Fruit fly (Drosophila melanogaster) whole organism, pupa: ENCODE results near the gene yata.

Experiments used
- CG10348 ChIP-seq: fragments of 200-800 bp; sonication (Bioruptor generic); IDR thresholded peaks from 2 replicates; pipeline ENCODE4 v1.3.6; 2022; ENCODE audit warnings: missing biosample characterization, missing genetic modification characterization
- CG12605 ChIP-seq: fragments of 200-800 bp; sonication (Bioruptor generic); IDR thresholded peaks from 2 replicates; pipeline ENCODE4 v1.3.6; 2022; ENCODE audit warnings: missing biosample characterization, missing genetic modification characterization
- CG13204 ChIP-seq: fragments of 200-800 bp; sonication (Bioruptor generic); optimal IDR thresholded peaks from 2 replicates; lab custom pipeline; 2018; ENCODE audit warnings: missing biosample characterization, mild to moderate bottlenecking, missing genetic modification characterization, moderate library complexity
- CG14655 ChIP-seq: fragments of 200-800 bp; sonication (Bioruptor generic); optimal IDR thresholded peaks from 3 replicates; lab custom pipeline; 2017; ENCODE audit warnings: mild to moderate bottlenecking, missing biosample characterization, missing genetic modification reagents, missing genetic modification characterization
- CG15710 ChIP-seq: fragments of 200-800 bp; sonication (Bioruptor generic); optimal IDR thresholded peaks from 2 replicates; lab custom pipeline; 2018; ENCODE audit warnings: missing biosample characterization, mild to moderate bottlenecking, missing genetic modification characterization, moderate library complexity
- CG17806 ChIP-seq: fragments of 200-800 bp; sonication (Bioruptor generic); optimal IDR thresholded peaks from 2 replicates; lab custom pipeline; 2018; ENCODE audit warnings: missing biosample characterization, mild to moderate bottlenecking, missing genetic modification characterization, moderate library complexity
- CG32121 ChIP-seq: fragments of 200-800 bp; sonication (Bioruptor generic); IDR thresholded peaks from 2 replicates; pipeline ENCODE4 v1.3.6; 2022; ENCODE audit warnings: missing biosample characterization, missing genetic modification characterization
- CG34367 ChIP-seq: fragments of 200-800 bp; sonication (Bioruptor generic); optimal IDR thresholded peaks from 2 replicates; lab custom pipeline; 2018; ENCODE audit warnings: missing biosample characterization, mild to moderate bottlenecking, missing genetic modification characterization
- CG4496 ChIP-seq: fragments of 200-800 bp; sonication (Bioruptor generic); IDR thresholded peaks from 3 replicates; pipeline ENCODE4 v1.3.6; 2022; ENCODE audit warnings: missing biosample characterization, missing genetic modification characterization
- CG8159 ChIP-seq: fragments of 200-800 bp; sonication (Bioruptor generic); optimal IDR thresholded peaks from 3 replicates; lab custom pipeline; 2018; ENCODE audit warnings: missing biosample characterization, mild to moderate bottlenecking, missing genetic modification characterization, moderate library complexity
- CG8301 ChIP-seq: fragments of 200-800 bp; sonication (Bioruptor generic); optimal IDR thresholded peaks from 2 replicates; lab custom pipeline; 2018; ENCODE audit warnings: missing biosample characterization, mild to moderate bottlenecking, missing genetic modification characterization
- CG9948 ChIP-seq: fragments of 200-800 bp; sonication (Bioruptor generic); optimal IDR thresholded peaks from 2 replicates; lab custom pipeline; 2018; ENCODE audit warnings: missing biosample characterization, mild to moderate bottlenecking, missing genetic modification characterization, moderate library complexity
- D1 ChIP-seq: fragments of 200-800 bp; sonication (Bioruptor generic); optimal IDR thresholded peaks from 2 replicates; lab custom pipeline; 2018; ENCODE audit warnings: missing biosample characterization, mild to moderate bottlenecking, missing genetic modification characterization, moderate library complexity
- EcR ChIP-seq: fragments of 200-800 bp; sonication (Bioruptor generic); optimal IDR thresholded peaks from 3 replicates; lab custom pipeline; 2019; ENCODE audit warnings: missing biosample characterization, missing genetic modification characterization, mild to moderate bottlenecking, moderate library complexity, missing genetic modification reagents
- Ets98B ChIP-seq: fragments of 200-800 bp; sonication (Bioruptor generic); IDR thresholded peaks from 2 replicates; pipeline ENCODE4 v1.3.6; 2022; ENCODE audit warnings: missing biosample characterization, missing genetic modification characterization
- Pif1A ChIP-seq: fragments of 200-800 bp; sonication (Bioruptor generic); optimal IDR thresholded peaks from 3 replicates; lab custom pipeline; 2016; ENCODE audit warnings: missing biosample characterization, missing genetic modification characterization
- Pif1B ChIP-seq: fragments of 200-800 bp; sonication (Bioruptor generic); optimal IDR thresholded peaks from 3 replicates; lab custom pipeline; 2016; ENCODE audit warnings: missing biosample characterization, missing genetic modification characterization
- Snoo ChIP-seq: fragments of 200-800 bp; sonication (Bioruptor generic); optimal IDR thresholded peaks from 3 replicates; lab custom pipeline; 2017; ENCODE audit warnings: missing biosample characterization, mild to moderate bottlenecking, missing genetic modification characterization, inconsistent platforms
- fd96Ca ChIP-seq: fragments of 200-800 bp; sonication (Bioruptor generic); IDR thresholded peaks from 3 replicates; pipeline ENCODE4 v1.3.6; 2022; ENCODE audit warnings: missing biosample characterization, missing genetic modification characterization
- gl ChIP-seq: fragments of 200-800 bp; sonication (Bioruptor generic); optimal IDR thresholded peaks from 2 replicates; lab custom pipeline; 2018; ENCODE audit warnings: missing biosample characterization, mild to moderate bottlenecking, missing genetic modification characterization
- rn ChIP-seq: fragments of 200-800 bp; sonication (Bioruptor generic); IDR thresholded peaks from 2 replicates; pipeline ENCODE4 v1.3.6; 2022; ENCODE audit warnings: missing biosample characterization, missing genetic modification characterization

The yata gene

dm6 chr3R:29758129-29758733 is 9.2 kb downstream of the yata start:
- TF ChIP-seq CG4496 (GFP tag; lab: Robert Waterston, UW) = peak; percentile 84
- TF ChIP-seq Pif1B (GFP tag; lab: Kevin White, UChicago) = peak; percentile 19
- TF ChIP-seq Snoo (tag; lab: Kevin White, UChicago) = peak; percentile 35
- peak; percentile 50 for TF ChIP-seq CG9948 (tag; lab: Kevin White, UChicago)
- TF ChIP-seq D1 (tag; lab: Kevin White, UChicago) = no peak
- TF ChIP-seq CG12605 (GFP tag; lab: Robert Waterston, UW) = peak; percentile 66
- peak; percentile 61 for TF ChIP-seq CG8301 (tag; lab: Kevin White, UChicago)
- peak; percentile 60 for TF ChIP-seq Pif1A
- peak; percentile 61; the same call in 2 of the 3 replicates for TF ChIP-seq fd96Ca (GFP tag; lab: Robert Waterston, UW)
- peak; percentile 57 for TF ChIP-seq CG8159
- peak; percentile 46 for TF ChIP-seq CG17806 (tag; lab: Kevin White, UChicago)
- TF ChIP-seq CG10348 (GFP tag; lab: Robert Waterston, UW) = 0 out of 2 replicates have a peak, but pooled peaks have one; percentile 41
- TF ChIP-seq CG32121 (GFP tag; lab: Robert Waterston, UW) = peak; percentile 83
- peak; percentile 58 for TF ChIP-seq rn
- TF ChIP-seq CG13204 (GFP tag; lab: Kevin White, UChicago) = no peak
- peak; percentile 18 for TF ChIP-seq CG34367 (tag; lab: Kevin White, UChicago)
- peak; percentile 38 for TF ChIP-seq CG14655 (GFP tag; lab: Kevin White, UChicago)
- TF ChIP-seq EcR (GFP tag; lab: Kevin White, UChicago) = no peak
- TF ChIP-seq CG15710 = peak; percentile 24
- TF ChIP-seq Ets98B (GFP tag; lab: Robert Waterston, UW) = peak; percentile 80
- no peak for TF ChIP-seq gl (tag; lab: Kevin White, UChicago)

- TF ChIP-seq CG8159 (no peak), CG10348 (GFP tag; lab: Robert Waterston, UW) (no peak), CG17806 (tag; lab: Kevin White, UChicago) (no peak), CG15710 (no peak), D1 (tag; lab: Kevin White, UChicago) (no peak), CG14655 (GFP tag; lab: Kevin White, UChicago) (no peak), Pif1A (no peak), CG32121 (GFP tag; lab: Robert Waterston, UW) (no peak), CG12605 (GFP tag; lab: Robert Waterston, UW) (no peak), Pif1B (GFP tag; lab: Kevin White, UChicago) (no peak), Ets98B (GFP tag; lab: Robert Waterston, UW) (no peak), CG4496 (GFP tag; lab: Robert Waterston, UW) (no peak), gl (tag; lab: Kevin White, UChicago) (no peak), EcR (GFP tag; lab: Kevin White, UChicago) (no peak)
These were observed 9.7 kb downstream of the yata start for dm6 chr3R:29758734-29759131.

dm6 chr3R:29760042-29760441 is 11.0 kb downstream of the yata start:
- TF ChIP-seq CG8159 (peak; percentile 24), CG12605 (GFP tag; lab: Robert Waterston, UW) (no peak), CG34367 (tag; lab: Kevin White, UChicago) (peak; percentile 3), CG14655 (GFP tag; lab: Kevin White, UChicago) (no peak), CG15710 (peak; percentile 20)
- TF ChIP-seq, all 21 proteins: peak for 3

dm6 chr3R:29761569-29761968 is 12.6 kb downstream of the yata start:
- no peak for TF ChIP-seq CG4496 (GFP tag; lab: Robert Waterston, UW)
- TF ChIP-seq CG32121 (GFP tag; lab: Robert Waterston, UW) = no peak
- TF ChIP-seq CG14655 (GFP tag; lab: Kevin White, UChicago) = no peak
- peak; percentile 22 for TF ChIP-seq CG15710
- TF ChIP-seq Snoo (tag; lab: Kevin White, UChicago) = no peak
- no peak for TF ChIP-seq CG17806 (tag; lab: Kevin White, UChicago)
- TF ChIP-seq EcR (GFP tag; lab: Kevin White, UChicago) = no peak
- no peak for TF ChIP-seq rn
- TF ChIP-seq D1 (tag; lab: Kevin White, UChicago) = no peak
- no peak for TF ChIP-seq CG34367 (tag; lab: Kevin White, UChicago)
- peak; percentile 35 for TF ChIP-seq CG8159
- TF ChIP-seq gl (tag; lab: Kevin White, UChicago) = no peak
- TF ChIP-seq CG12605 (GFP tag; lab: Robert Waterston, UW) = no peak
- TF ChIP-seq CG13204 (GFP tag; lab: Kevin White, UChicago) = no peak
- no peak for TF ChIP-seq CG10348 (GFP tag; lab: Robert Waterston, UW)
- no peak for TF ChIP-seq Pif1B (GFP tag; lab: Kevin White, UChicago)
- TF ChIP-seq fd96Ca (GFP tag; lab: Robert Waterston, UW) = no peak

- TF ChIP-seq D1 (tag; lab: Kevin White, UChicago) (no peak), rn (no peak), EcR (GFP tag; lab: Kevin White, UChicago) (no peak), Snoo (tag; lab: Kevin White, UChicago) (peak; percentile 71), CG8159 (peak; percentile 59), CG34367 (tag; lab: Kevin White, UChicago) (peak; percentile 12), CG17806 (tag; lab: Kevin White, UChicago) (peak; percentile 12), fd96Ca (GFP tag; lab: Robert Waterston, UW) (0 out of 3 replicates have a peak, but pooled peaks have one; percentile 31), Pif1B (GFP tag; lab: Kevin White, UChicago) (peak; percentile 2), CG8301 (tag; lab: Kevin White, UChicago) (peak; percentile 14), CG9948 (tag; lab: Kevin White, UChicago) (peak; percentile 3), CG4496 (GFP tag; lab: Robert Waterston, UW) (peak; percentile 29; the same call in 1 of the 3 replicates), CG10348 (GFP tag; lab: Robert Waterston, UW) (no peak), Ets98B (GFP tag; lab: Robert Waterston, UW) (no peak), Pif1A (peak; percentile 31), CG12605 (GFP tag; lab: Robert Waterston, UW) (no peak), CG15710 (peak; percentile 50), CG14655 (GFP tag; lab: Kevin White, UChicago) (peak; percentile 34)
- TF ChIP-seq, all 21 proteins: peak for 12
These were observed 13.3 kb downstream of the yata start for dm6 chr3R:29762297-29762696.
